Worm (Caenorhabditis elegans): Measurements from ENCODE around the gene F09C6.11.

DNA sequence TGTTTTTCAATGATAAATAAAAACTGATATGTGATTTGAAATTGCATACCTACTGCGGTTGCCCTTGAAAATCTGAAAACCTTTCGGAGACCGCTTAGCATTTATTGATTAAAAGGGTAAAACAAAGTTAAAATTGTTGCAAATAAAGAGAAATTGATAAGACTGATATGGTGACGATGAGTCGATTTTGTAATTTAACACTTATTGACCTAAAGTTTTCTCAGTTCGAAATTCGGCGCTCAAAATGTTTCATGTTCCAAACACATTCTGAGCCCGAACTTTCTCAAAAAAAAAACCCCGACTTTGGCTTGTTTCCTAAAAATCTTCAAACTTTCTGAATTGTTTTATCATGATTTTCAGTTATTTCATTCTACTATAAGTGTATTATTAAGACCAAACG is 41.1 kb downstream of the F09C6.11 start, which contains the start of gene clec-40:
- TF ChIP-seq sox-4 (tag; optimal IDR thresholded peaks at IDR 0.05) (no peak), elt-3 (tag; optimal IDR thresholded peaks at IDR 0.05) (no peak), fos-1 (tag; optimal IDR thresholded peaks at IDR 0.05) (no peak), nhr-28 (tag; optimal IDR thresholded peaks at IDR 0.05) (no peak), ceh-82 (tag; optimal IDR thresholded peaks at IDR 0.05) (no peak), dpl-1 (GFP tag; optimal IDR thresholded peaks at IDR 0.05) (no peak)
